Fruit fly (Drosophila melanogaster): ENCODE results near the gene Vti1a.

- TF ChIP-seq EcR (GFP tag; optimal IDR thresholded peaks at IDR 0.05) (peak; percentile 45), CG15710 (tag; optimal IDR thresholded peaks at IDR 0.05) (peak; percentile 98), CG13204 (GFP tag; optimal IDR thresholded peaks at IDR 0.05) (peak; percentile 94), CG17806 (tag; optimal IDR thresholded peaks at IDR 0.05) (peak; percentile 99), Pif1A (GFP tag; optimal IDR thresholded peaks at IDR 0.05) (peak; percentile 91), CG9948 (tag; optimal IDR thresholded peaks at IDR 0.05) (peak; percentile 99), CG4496 (GFP tag; IDR thresholded peaks at IDR 0.05) (peak; percentile 96), Snoo (tag; optimal IDR thresholded peaks at IDR 0.05) (peak; percentile 90), CG12605 (GFP tag; IDR thresholded peaks at IDR 0.05) (peak; percentile 95), CG14655 (GFP tag; optimal IDR thresholded peaks at IDR 0.05) (peak; percentile 97), Pif1B (GFP tag; optimal IDR thresholded peaks at IDR 0.05) (peak; percentile 95), gl (tag; optimal IDR thresholded peaks at IDR 0.05) (peak; percentile 95), rn (GFP tag; IDR thresholded peaks at IDR 0.05) (peak; percentile 92), Ets98B (GFP tag; IDR thresholded peaks at IDR 0.05) (peak; percentile 96)
Measured at dm6 chr3L:696404-697054, 3.8 kb upstream of the Vti1a start.
